Worm (Caenorhabditis elegans): Measurements from ENCODE around the gene col-102.

col-102 gene

ce11 chrIV:592382-592781 is 11.9 kb upstream of the col-102 start, which contains the start of gene C18H7.6:
Gene C18H7.6 (minus strand): TSS chrIV:592485.
- TF ChIP-seq flh-1 (GFP tag; optimal IDR thresholded peaks at IDR 0.05) (no peak), nhr-2 (tag; optimal IDR thresholded peaks at IDR 0.05) (no peak), nhr-12 (tag; optimal IDR thresholded peaks at IDR 0.05) (no peak), lin-32 (GFP tag; optimal IDR thresholded peaks at IDR 0.05) (no peak), ceh-39 (tag; optimal IDR thresholded peaks at IDR 0.05) (no peak), snpc-4 (tag; optimal IDR thresholded peaks at IDR 0.05) (no peak), sem-2 (GFP tag; optimal IDR thresholded peaks at IDR 0.05) (no peak), ces-1 (GFP tag; optimal IDR thresholded peaks at IDR 0.05) (no peak)

DNA sequence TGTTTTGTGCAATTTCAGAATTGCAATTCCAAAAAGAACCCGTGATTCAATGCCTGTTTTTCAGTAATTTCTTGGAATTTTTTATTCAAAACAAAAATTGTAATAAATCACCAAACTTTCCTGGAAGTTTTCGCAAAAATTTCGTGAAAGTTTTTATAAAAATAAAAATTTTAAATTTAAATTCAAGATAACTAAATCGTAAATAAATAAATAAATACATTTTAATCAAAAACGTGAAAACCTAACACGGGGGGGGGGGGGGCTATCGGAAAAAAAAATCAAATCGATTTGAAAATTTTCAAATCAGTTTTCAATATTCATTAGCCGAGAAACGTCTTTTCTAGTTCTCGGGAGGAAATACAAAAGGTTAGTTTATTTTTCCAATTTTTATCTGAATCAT is 11.2 kb upstream of the col-102 start, which contains the start of gene C18H7.4:
TSS of gene C18H7.4 (plus strand) at position 301 of the 400 bp plus-strand sequence.
- no peak for TF ChIP-seq tbx-8 (GFP tag; optimal IDR thresholded peaks at IDR 0.05)
- no peak for TF ChIP-seq nhr-76 (tag; optimal IDR thresholded peaks at IDR 0.05)
- no peak for TF ChIP-seq mab-5 (tag; optimal IDR thresholded peaks at IDR 0.05)
- no peak for TF ChIP-seq nhr-2 (tag; optimal IDR thresholded peaks at IDR 0.05)
- TF ChIP-seq nhr-237 (tag; optimal IDR thresholded peaks at IDR 0.05), result no peak
- TF ChIP-seq mls-2 (tag; optimal IDR thresholded peaks at IDR 0.05), result no peak
- no peak for TF ChIP-seq ceh-43 (GFP tag; optimal IDR thresholded peaks at IDR 0.05)
- no peak for TF ChIP-seq lin-13 (tag; optimal IDR thresholded peaks at IDR 0.05)
- no peak for TF ChIP-seq pha-4 (tag; optimal IDR thresholded peaks at IDR 0.05)
- no peak for TF ChIP-seq unc-62 (GFP tag; optimal IDR thresholded peaks at IDR 0.05)
- TF ChIP-seq ceh-83 (GFP tag; optimal IDR thresholded peaks at IDR 0.05), result no peak
- TF ChIP-seq M03D4.4 (tag; optimal IDR thresholded peaks at IDR 0.05), result no peak
- TF ChIP-seq zip-8 (tag; optimal IDR thresholded peaks at IDR 0.05), result no peak
- TF ChIP-seq elt-3 (tag; optimal IDR thresholded peaks at IDR 0.05), result no peak
- TF ChIP-seq ztf-11 (tag; optimal IDR thresholded peaks at IDR 0.05), result no peak
- no peak for TF ChIP-seq ham-2 (GFP tag; optimal IDR thresholded peaks at IDR 0.05)
- TF ChIP-seq ceh-39 (tag; optimal IDR thresholded peaks at IDR 0.05), result no peak

DNA sequence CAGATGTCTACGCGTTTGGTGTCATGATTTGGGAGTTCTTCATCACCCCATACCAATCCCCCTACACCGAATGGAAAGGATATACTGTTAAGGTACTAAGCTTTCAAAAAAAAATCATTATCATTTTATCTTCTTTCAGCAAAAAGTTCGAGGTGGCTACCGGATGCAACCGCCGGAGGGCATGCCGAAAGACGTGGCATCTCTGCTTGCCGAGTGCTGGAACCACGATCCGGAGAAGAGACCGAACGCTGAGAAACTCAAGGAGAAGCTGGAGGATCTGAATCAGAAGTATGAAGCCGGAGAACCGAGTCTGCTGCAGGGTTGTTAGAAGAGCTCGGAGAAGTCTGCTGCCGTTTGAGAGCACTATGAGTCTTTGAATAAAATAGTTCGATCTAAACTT is 9.4 kb upstream of the col-102 start:
- TF ChIP-seq ham-2 (GFP tag; optimal IDR thresholded peaks at IDR 0.05) (no peak), ceh-83 (GFP tag; optimal IDR thresholded peaks at IDR 0.05) (no peak), sem-2 (GFP tag; optimal IDR thresholded peaks at IDR 0.05) (no peak), drap-1 (GFP tag; optimal IDR thresholded peaks at IDR 0.05) (no peak), snpc-4 (tag; optimal IDR thresholded peaks at IDR 0.05) (no peak), elt-3 (tag; optimal IDR thresholded peaks at IDR 0.05) (no peak), sptf-1 (tag; optimal IDR thresholded peaks at IDR 0.05) (no peak), lin-13 (tag; optimal IDR thresholded peaks at IDR 0.05) (no peak), elt-1 (tag; optimal IDR thresholded peaks at IDR 0.05; ENCODE audit: borderline replicate concordance, insufficient read depth) (no peak), nhr-12 (tag; optimal IDR thresholded peaks at IDR 0.05) (no peak), hlh-1 (tag; optimal IDR thresholded peaks at IDR 0.05) (no peak), mab-5 (tag; optimal IDR thresholded peaks at IDR 0.05) (no peak)

DNA sequence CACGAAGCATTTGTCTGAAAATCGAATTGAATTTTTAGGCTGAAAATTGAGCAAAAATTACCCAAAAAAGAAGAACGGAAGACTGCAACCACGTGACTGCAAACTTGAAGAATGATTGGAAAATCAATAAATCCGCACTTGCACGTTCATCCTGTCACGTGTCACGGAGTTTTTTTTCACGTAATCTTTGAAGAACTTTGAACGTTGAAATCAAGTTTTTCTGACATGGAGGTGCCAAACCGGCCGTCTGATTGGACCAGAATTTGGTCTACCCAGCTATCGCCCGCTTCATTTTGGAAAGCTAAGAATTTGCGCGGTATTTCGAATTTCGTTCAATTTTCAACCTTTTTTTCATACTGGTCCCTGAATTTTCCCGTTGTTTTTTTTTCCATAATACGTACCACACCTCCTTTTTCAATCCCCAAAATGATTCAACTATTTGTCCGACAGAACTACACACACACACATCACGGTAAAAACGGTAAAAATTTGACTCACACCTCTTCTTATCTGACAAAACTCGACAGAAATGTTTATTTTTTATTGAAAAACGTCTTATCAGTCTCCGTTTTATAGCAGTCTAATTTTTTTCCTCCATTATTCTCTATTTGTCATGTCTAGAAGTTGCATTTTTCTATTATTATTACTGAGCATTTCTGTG is 7.8 kb upstream of the col-102 start, which contains the start of the genes C18H7.7 and C18H7.11:
TSS of gene C18H7.7 (minus strand) at position 101 of the 661 bp plus-strand sequence.
TSS of gene C18H7.11 (plus strand) at position 611 of the 661 bp plus-strand sequence.
- no peak for TF ChIP-seq lin-13 (tag; optimal IDR thresholded peaks at IDR 0.05)
- no peak for TF ChIP-seq mep-1 (tag; optimal IDR thresholded peaks at IDR 0.05)
- TF ChIP-seq ceh-43 (GFP tag; optimal IDR thresholded peaks at IDR 0.05), result no peak
- TF ChIP-seq ztf-11 (tag; optimal IDR thresholded peaks at IDR 0.05), result no peak
- TF ChIP-seq ces-1 (GFP tag; optimal IDR thresholded peaks at IDR 0.05), result no peak
- TF ChIP-seq zip-8 (tag; optimal IDR thresholded peaks at IDR 0.05), result no peak
- TF ChIP-seq snpc-4 (tag; optimal IDR thresholded peaks at IDR 0.05), result no peak
- TF ChIP-seq elt-1 (tag; optimal IDR thresholded peaks at IDR 0.05; ENCODE audit: borderline replicate concordance, insufficient read depth), result no peak
- TF ChIP-seq bed-3 (GFP tag; optimal IDR thresholded peaks at IDR 0.05), result no peak
- TF ChIP-seq flh-1 (GFP tag; optimal IDR thresholded peaks at IDR 0.05), result no peak
- TF ChIP-seq sptf-1 (tag; optimal IDR thresholded peaks at IDR 0.05), result no peak
- TF ChIP-seq tbx-8 (GFP tag; optimal IDR thresholded peaks at IDR 0.05), result no peak

ce11 chrIV:601595-601994 is 2.6 kb upstream of the col-102 start, which contains the start of gene srt-59:
Gene srt-59 (minus strand): TSS chrIV:601695.
- no peak for TF ChIP-seq ces-1 (GFP tag; optimal IDR thresholded peaks at IDR 0.05)
- TF ChIP-seq flh-1 (GFP tag; optimal IDR thresholded peaks at IDR 0.05), result no peak
- no peak for TF ChIP-seq unc-62 (GFP tag; optimal IDR thresholded peaks at IDR 0.05)
- no peak for TF ChIP-seq nhr-237 (tag; optimal IDR thresholded peaks at IDR 0.05)
- TF ChIP-seq lsy-2 (tag; optimal IDR thresholded peaks at IDR 0.05), result no peak
- no peak for TF ChIP-seq M03D4.4 (tag; optimal IDR thresholded peaks at IDR 0.05)
- no peak for TF ChIP-seq mep-1 (tag; optimal IDR thresholded peaks at IDR 0.05)
- no peak for TF ChIP-seq pha-4 (tag; optimal IDR thresholded peaks at IDR 0.05)
- TF ChIP-seq elt-1 (tag; optimal IDR thresholded peaks at IDR 0.05; ENCODE audit: borderline replicate concordance, insufficient read depth), result no peak
- no peak for TF ChIP-seq sptf-1 (tag; optimal IDR thresholded peaks at IDR 0.05)
- no peak for TF ChIP-seq bed-3 (GFP tag; optimal IDR thresholded peaks at IDR 0.05)
- no peak for TF ChIP-seq blmp-1 (tag; optimal IDR thresholded peaks at IDR 0.05)
- no peak for TF ChIP-seq lin-32 (GFP tag; optimal IDR thresholded peaks at IDR 0.05)
- TF ChIP-seq ceh-43 (GFP tag; optimal IDR thresholded peaks at IDR 0.05), result no peak
- TF ChIP-seq ham-2 (GFP tag; optimal IDR thresholded peaks at IDR 0.05), result no peak
- TF ChIP-seq mls-2 (tag; optimal IDR thresholded peaks at IDR 0.05), result no peak
- no peak for TF ChIP-seq lin-13 (tag; optimal IDR thresholded peaks at IDR 0.05)
- TF ChIP-seq snpc-4 (tag; optimal IDR thresholded peaks at IDR 0.05), result no peak

All from whole organism, mixed stage, embryonic.